Worm (Caenorhabditis elegans): ENCODE data around the gene F20E11.7.
"Not testable (repeated sequence)": the region's sequence is repeated elsewhere in the genome, so short reads cannot be mapped to it uniquely, and the experiment has no call there.

Gene F20E11.7

ce11 chrV:17456197-17456596 is 8.2 kb upstream of the F20E11.7 start, which contains the start of gene srh-203:
Gene srh-203 (minus strand): TSS chrV:17456297.
- TF ChIP-seq bed-3 (GFP tag; optimal IDR thresholded peaks at IDR 0.05); ces-1 (GFP tag; optimal IDR thresholded peaks at IDR 0.05); sptf-1 (tag; optimal IDR thresholded peaks at IDR 0.05): not testable (repeated sequence)

ce11 chrV:17458069-17458468 is 6.3 kb upstream of the F20E11.7 start, which contains the start of gene str-200:
Gene str-200 (minus strand): TSS chrV:17458169.
- no peak for TF ChIP-seq unc-62 (GFP tag; optimal IDR thresholded peaks at IDR 0.05)

ce11 chrV:17460061-17460460 is 4.3 kb upstream of the F20E11.7 start, which contains the start of gene srz-48:
Gene srz-48 (minus strand): TSS chrV:17460161.
- no peak for TF ChIP-seq elt-1 (tag; optimal IDR thresholded peaks at IDR 0.05; ENCODE audit: borderline replicate concordance, insufficient read depth)
- no peak for TF ChIP-seq unc-39 (tag; optimal IDR thresholded peaks at IDR 0.05)
- TF ChIP-seq nhr-2 (tag; optimal IDR thresholded peaks at IDR 0.05) = no peak
- TF ChIP-seq ztf-11 (tag; optimal IDR thresholded peaks at IDR 0.05) = no peak
- TF ChIP-seq bed-3 (GFP tag; optimal IDR thresholded peaks at IDR 0.05) = no peak
- no peak for TF ChIP-seq ceh-83 (GFP tag; optimal IDR thresholded peaks at IDR 0.05)
- TF ChIP-seq ham-2 (GFP tag; optimal IDR thresholded peaks at IDR 0.05) = no peak

- TF ChIP-seq ceh-83 (GFP tag; optimal IDR thresholded peaks at IDR 0.05) (no peak), ceh-39 (tag; optimal IDR thresholded peaks at IDR 0.05) (no peak), lsy-2 (tag; optimal IDR thresholded peaks at IDR 0.05) (no peak), unc-120 (tag; optimal IDR thresholded peaks at IDR 0.05; ENCODE audit: poor library complexity, severe bottlenecking) (no peak), tbx-8 (GFP tag; optimal IDR thresholded peaks at IDR 0.05) (no peak), sem-2 (GFP tag; optimal IDR thresholded peaks at IDR 0.05) (no peak), nhr-2 (tag; optimal IDR thresholded peaks at IDR 0.05) (no peak), pha-4 (tag; optimal IDR thresholded peaks at IDR 0.05) (no peak), sptf-1 (tag; optimal IDR thresholded peaks at IDR 0.05) (no peak), nhr-12 (tag; optimal IDR thresholded peaks at IDR 0.05) (no peak)
These were observed 2.4 kb downstream of the F20E11.7 start, which contains the start of gene srw-72 for ce11 chrV:17466751-17467150. Gene srw-72 (plus strand): TSS chrV:17467051.

ce11 chrV:17467881-17468280 is 3.5 kb downstream of the F20E11.7 start:
- TF ChIP-seq nhr-237 (tag; optimal IDR thresholded peaks at IDR 0.05) = no peak
- TF ChIP-seq mab-5 (tag; optimal IDR thresholded peaks at IDR 0.05) = no peak

ce11 chrV:17469180-17469579 is 4.8 kb downstream of the F20E11.7 start, which contains the start of gene F20E11.17:
Gene F20E11.17 (minus strand): TSS chrV:17469280.
- TF ChIP-seq nhr-2 (tag; optimal IDR thresholded peaks at IDR 0.05) = no peak
- no peak for TF ChIP-seq unc-39 (tag; optimal IDR thresholded peaks at IDR 0.05)
- no peak for TF ChIP-seq sptf-1 (tag; optimal IDR thresholded peaks at IDR 0.05)
- TF ChIP-seq unc-120 (tag; optimal IDR thresholded peaks at IDR 0.05; ENCODE audit: poor library complexity, severe bottlenecking) = no peak
- no peak for TF ChIP-seq ham-2 (GFP tag; optimal IDR thresholded peaks at IDR 0.05)
- TF ChIP-seq ztf-11 (tag; optimal IDR thresholded peaks at IDR 0.05) = no peak
- no peak for TF ChIP-seq nhr-237 (tag; optimal IDR thresholded peaks at IDR 0.05)

- TF ChIP-seq ceh-43 (GFP tag; optimal IDR thresholded peaks at IDR 0.05) = no peak
- no peak for TF ChIP-seq mep-1 (tag; optimal IDR thresholded peaks at IDR 0.05)
- TF ChIP-seq unc-62 (GFP tag; optimal IDR thresholded peaks at IDR 0.05) = no peak
- TF ChIP-seq nhr-12 (tag; optimal IDR thresholded peaks at IDR 0.05) = no peak
- no peak for TF ChIP-seq M03D4.4 (tag; optimal IDR thresholded peaks at IDR 0.05)
- TF ChIP-seq lsy-2 (tag; optimal IDR thresholded peaks at IDR 0.05) = no peak
- no peak for TF ChIP-seq nhr-2 (tag; optimal IDR thresholded peaks at IDR 0.05)
- TF ChIP-seq lin-32 (GFP tag; optimal IDR thresholded peaks at IDR 0.05) = no peak
- no peak for TF ChIP-seq bed-3 (GFP tag; optimal IDR thresholded peaks at IDR 0.05)
- no peak for TF ChIP-seq mls-2 (tag; optimal IDR thresholded peaks at IDR 0.05)
- no peak for TF ChIP-seq sptf-1 (tag; optimal IDR thresholded peaks at IDR 0.05)
- no peak for TF ChIP-seq pha-4 (tag; optimal IDR thresholded peaks at IDR 0.05)
- TF ChIP-seq cnd-1 (tag; optimal IDR thresholded peaks at IDR 0.05) = no peak
- TF ChIP-seq snpc-4 (tag; optimal IDR thresholded peaks at IDR 0.05) = no peak
- no peak for TF ChIP-seq ceh-83 (GFP tag; optimal IDR thresholded peaks at IDR 0.05)
- no peak for TF ChIP-seq hlh-1 (tag; optimal IDR thresholded peaks at IDR 0.05)
- no peak for TF ChIP-seq nhr-28 (tag; optimal IDR thresholded peaks at IDR 0.05)
These were observed 7.2 kb downstream of the F20E11.7 start, which contains the start of gene srh-235 for ce11 chrV:17471564-17471963. Gene srh-235 (minus strand): TSS chrV:17471664.

Measured in whole organism, mixed stage, embryonic.